Worm (Caenorhabditis elegans) whole organism, L2 larva: ENCODE results near the gene R166.2.
A peak's percentile ranks its signal among the peaks of the same experiment; 100 is the strongest.

Experiments used
- alr-1 ChIP-seq: fragments of 150-350 bp; optimal IDR thresholded peaks from 2 replicates; lab custom pipeline; 2014; ENCODE audit warnings: missing biosample characterization, missing genetic modification characterization
- ama-1 ChIP-seq: fragments of 150-350 bp; optimal IDR thresholded peaks from 2 replicates; lab custom pipeline; 2018; ENCODE audit warnings: inconsistent platforms
- blmp-1 ChIP-seq: sonication (generic microtip); optimal IDR thresholded peaks from 2 replicates; lab custom pipeline; 2017; ENCODE audit warnings: missing genetic modification characterization, mild to moderate bottlenecking, missing compliant biosample characterization, antibody characterized with exemption, moderate library complexity; ENCODE audit not compliant: insufficient read depth
- gmeb-1 ChIP-seq: fragments of 150-350 bp; optimal IDR thresholded peaks from 2 replicates; lab custom pipeline; 2014; ENCODE audit warnings: missing biosample characterization, missing genetic modification characterization
- lin-39 ChIP-seq: fragments of 150-350 bp; optimal IDR thresholded peaks from 2 replicates; lab custom pipeline; 2014; ENCODE audit warnings: missing biosample characterization, missing genetic modification reagents, missing genetic modification characterization
- mbf-1 ChIP-seq: sonication (generic microtip); optimal IDR thresholded peaks from 2 replicates; lab custom pipeline; 2017; ENCODE audit warnings: missing biosample characterization, missing genetic modification characterization
- mdl-1 ChIP-seq, 2 experiments: fragments of 150-350 bp in 1 of 2; sonication (generic microtip) in 1 of 2; optimal IDR thresholded peaks; 2 replicates each; lab custom pipeline; 2017; ENCODE audit warnings: missing biosample characterization in 2 of 2, missing genetic modification characterization in 2 of 2
- nhr-23 ChIP-seq: fragments of 150-350 bp; optimal IDR thresholded peaks from 2 replicates; lab custom pipeline; 2014; ENCODE audit warnings: missing biosample characterization, missing genetic modification reagents, missing genetic modification characterization
- nhr-25 ChIP-seq: fragments of 150-350 bp; sonication (generic microtip); optimal IDR thresholded peaks from 3 replicates; lab custom pipeline; 2014; ENCODE audit warnings: missing biosample characterization, missing genetic modification characterization
- snpc-4 ChIP-seq: fragments of 150-350 bp; optimal IDR thresholded peaks from 2 replicates; lab custom pipeline; 2014; ENCODE audit warnings: missing biosample characterization, missing genetic modification characterization
- ztf-11 ChIP-seq: sonication (generic microtip); optimal IDR thresholded peaks from 2 replicates; lab custom pipeline; 2017; ENCODE audit warnings: missing biosample characterization, missing genetic modification characterization

- no peak for TF ChIP-seq mbf-1 (tag; lab: Kevin White, UChicago)
- TF ChIP-seq nhr-25 (tag; lab: Kevin White, UChicago), result peak; percentile 98
- peak; percentile 61 for TF ChIP-seq snpc-4 (tag; lab: Kevin White, UChicago)
- TF ChIP-seq ztf-11 (tag; lab: Kevin White, UChicago), result no peak
- no peak for TF ChIP-seq lin-39 (tag; lab: Kevin White, UChicago)
- no peak for TF ChIP-seq alr-1 (tag; lab: Kevin White, UChicago)
- TF ChIP-seq blmp-1, result peak; percentile 68
- peak; percentile 84 to 92 for TF ChIP-seq mdl-1 (tag; optimal IDR thresholded peaks at IDR 0.05; lab: Kevin White, UChicago)
- TF ChIP-seq gmeb-1 (tag; lab: Kevin White, UChicago), result peak; percentile 87
- no peak for TF ChIP-seq nhr-23 (tag; lab: Kevin White, UChicago)
- peak; percentile 92 for TF ChIP-seq ama-1
Measured at ce11 chrII:10551985-10552736, 14.7 kb upstream of the R166.2 start.
